Fruit fly (Drosophila melanogaster) whole organism, prepupa: ENCODE results near the gene CG18649.

ENCODE experiments used
- Blimp-1 ChIP-seq: fragments of 200-800 bp; sonication (Bioruptor generic); optimal IDR thresholded peaks from 3 replicates; lab custom pipeline; 2017; ENCODE audit warnings: missing biosample characterization, missing genetic modification characterization, mild to moderate bottlenecking, moderate library complexity, missing genetic modification reagents
- CG10631 ChIP-seq: fragments of 200-800 bp; sonication (Bioruptor generic); optimal IDR thresholded peaks from 2 replicates; lab custom pipeline; 2016; ENCODE audit warnings: missing biosample characterization, missing genetic modification characterization
- CG11294 ChIP-seq: fragments of 200-800 bp; sonication (Bioruptor generic); IDR thresholded peaks from 2 replicates; pipeline ENCODE4 v1.3.6; 2022; ENCODE audit warnings: missing biosample characterization, missing genetic modification characterization
- CG11902 ChIP-seq: fragments of 200-800 bp; sonication (Bioruptor generic); optimal IDR thresholded peaks from 3 replicates; lab custom pipeline; 2016; ENCODE audit warnings: missing biosample characterization, missing genetic modification characterization
- CG15336 ChIP-seq: fragments of 200-800 bp; sonication (Bioruptor generic); IDR thresholded peaks from 2 replicates; pipeline ENCODE4 v1.3.6; 2022; ENCODE audit warnings: missing biosample characterization, missing genetic modification characterization
- CG1621 ChIP-seq: fragments of 200-800 bp; sonication (Bioruptor generic); optimal IDR thresholded peaks from 3 replicates; lab custom pipeline; 2018; ENCODE audit warnings: missing biosample characterization, mild to moderate bottlenecking, missing genetic modification characterization
- CG3032 ChIP-seq: fragments of 200-800 bp; optimal IDR thresholded peaks from 2 replicates; lab custom pipeline; 2019; ENCODE audit warnings: missing biosample characterization, mild to moderate bottlenecking, missing genetic modification characterization, moderate library complexity
- CG32006 ChIP-seq: fragments of 200-800 bp; sonication (Bioruptor generic); optimal IDR thresholded peaks from 3 replicates; lab custom pipeline; 2017; ENCODE audit warnings: missing biosample characterization, mild to moderate bottlenecking, missing genetic modification characterization
- CG34406 ChIP-seq: fragments of 200-800 bp; sonication (Bioruptor generic); optimal IDR thresholded peaks from 3 replicates; lab custom pipeline; 2016; ENCODE audit warnings: missing biosample characterization, missing genetic modification characterization
- CG3919 ChIP-seq: fragments of 200-800 bp; sonication (Bioruptor generic); optimal IDR thresholded peaks from 3 replicates; lab custom pipeline; 2016; ENCODE audit warnings: missing biosample characterization, missing genetic modification characterization
- CG4318 ChIP-seq: fragments of 200-800 bp; sonication (Bioruptor generic); optimal IDR thresholded peaks from 3 replicates; lab custom pipeline; 2017; ENCODE audit warnings: missing biosample characterization, mild to moderate bottlenecking, missing genetic modification characterization
- CG6163 ChIP-seq: fragments of 200-800 bp; sonication (Bioruptor generic); IDR thresholded peaks from 3 replicates; pipeline ENCODE4 v1.3.6; 2022; ENCODE audit warnings: missing biosample characterization, missing genetic modification characterization
- CG6792 ChIP-seq: fragments of 200-800 bp; sonication (Bioruptor generic); optimal IDR thresholded peaks from 3 replicates; lab custom pipeline; 2016; ENCODE audit warnings: missing biosample characterization, missing genetic modification characterization
- CG6808 ChIP-seq: fragments of 200-800 bp; sonication (Bioruptor generic); optimal IDR thresholded peaks from 3 replicates; lab custom pipeline; 2017; ENCODE audit warnings: missing biosample characterization, missing genetic modification characterization, mild to moderate bottlenecking, moderate library complexity, missing genetic modification reagents
- CG6854 ChIP-seq: fragments of 200-800 bp; sonication (Bioruptor generic); optimal IDR thresholded peaks from 2 replicates; lab custom pipeline; 2017; ENCODE audit warnings: missing biosample characterization, mild to moderate bottlenecking, missing genetic modification characterization
- CG7368 ChIP-seq: fragments of 200-800 bp; sonication (Bioruptor generic); optimal IDR thresholded peaks from 3 replicates; lab custom pipeline; 2016; ENCODE audit warnings: missing biosample characterization, missing genetic modification characterization
- CG8119 ChIP-seq: fragments of 200-800 bp; sonication (Bioruptor generic); IDR thresholded peaks from 3 replicates; pipeline ENCODE4 v1.3.6; 2022; ENCODE audit warnings: missing biosample characterization, missing genetic modification characterization
- CG8319 ChIP-seq: fragments of 200-800 bp; sonication (Bioruptor generic); optimal IDR thresholded peaks from 3 replicates; lab custom pipeline; 2016; ENCODE audit warnings: missing biosample characterization, missing genetic modification characterization
- CG8632 ChIP-seq: fragments of 200-800 bp; sonication (Bioruptor generic); optimal IDR thresholded peaks from 3 replicates; lab custom pipeline; 2016; ENCODE audit warnings: missing biosample characterization, missing genetic modification characterization
- Eip75B ChIP-seq: fragments of 200-800 bp; sonication (Bioruptor generic); optimal IDR thresholded peaks from 3 replicates; lab custom pipeline; 2016; ENCODE audit warnings: missing biosample characterization, missing genetic modification characterization
- Eip78C ChIP-seq: fragments of 200-800 bp; sonication (Bioruptor generic); peaks from one replicate; lab custom pipeline; 2016; ENCODE audit warnings: missing biosample characterization, missing genetic modification characterization
- Eip93F ChIP-seq: fragments of 200-800 bp; sonication (Bioruptor generic); optimal IDR thresholded peaks from 2 replicates; lab custom pipeline; 2016; ENCODE audit warnings: missing biosample characterization, mild to moderate bottlenecking, missing genetic modification characterization
- Ets21C ChIP-seq: fragments of 200-800 bp; sonication (Bioruptor generic); optimal IDR thresholded peaks from 3 replicates; lab custom pipeline; 2016; ENCODE audit warnings: missing biosample characterization, missing genetic modification characterization
- Ets96B ChIP-seq: fragments of 200-800 bp; optimal IDR thresholded peaks from 2 replicates; lab custom pipeline; 2019; ENCODE audit warnings: missing biosample characterization, mild to moderate bottlenecking, missing genetic modification characterization, moderate library complexity
- Gug ChIP-seq: fragments of 200-800 bp; sonication (Bioruptor generic); IDR thresholded peaks from 2 replicates; pipeline ENCODE4 v1.3.6; 2022; ENCODE audit warnings: missing biosample characterization, missing genetic modification characterization
- Hr39 ChIP-seq: fragments of 200-800 bp; sonication (Bioruptor generic); optimal IDR thresholded peaks from 2 replicates; lab custom pipeline; 2016; ENCODE audit warnings: missing biosample characterization, missing genetic modification characterization
- Hr4 ChIP-seq: fragments of 200-800 bp; sonication (Bioruptor generic); optimal IDR thresholded peaks from 3 replicates; lab custom pipeline; 2016; ENCODE audit warnings: missing biosample characterization, missing genetic modification characterization
- Lpt ChIP-seq: fragments of 200-800 bp; sonication (Bioruptor generic); optimal IDR thresholded peaks from 3 replicates; lab custom pipeline; 2016; ENCODE audit warnings: missing biosample characterization, missing genetic modification characterization
- Met ChIP-seq: fragments of 200-800 bp; sonication (Bioruptor generic); optimal IDR thresholded peaks from 3 replicates; lab custom pipeline; 2016; ENCODE audit warnings: missing biosample characterization, missing genetic modification characterization
- OdsH ChIP-seq: fragments of 200-800 bp; sonication (Bioruptor generic); optimal IDR thresholded peaks from 3 replicates; lab custom pipeline; 2016; ENCODE audit warnings: missing biosample characterization, missing genetic modification characterization
- Sox102F ChIP-seq: fragments of 200-800 bp; sonication (Bioruptor generic); optimal IDR thresholded peaks from 2 replicates; lab custom pipeline; 2016; ENCODE audit warnings: missing biosample characterization, mild to moderate bottlenecking, missing genetic modification characterization
- Sox15 ChIP-seq: fragments of 200-800 bp; sonication (Bioruptor generic); optimal IDR thresholded peaks from 3 replicates; lab custom pipeline; 2016; ENCODE audit warnings: missing biosample characterization, missing genetic modification characterization
- dac ChIP-seq: fragments of 200-800 bp; sonication (Bioruptor generic); optimal IDR thresholded peaks from 2 replicates; lab custom pipeline; 2017; ENCODE audit warnings: missing biosample characterization, mild to moderate bottlenecking, missing genetic modification characterization
- dsx ChIP-seq: fragments of 200-800 bp; optimal IDR thresholded peaks from 3 replicates; lab custom pipeline; 2019; ENCODE audit warnings: missing biosample characterization, mild to moderate bottlenecking, missing genetic modification characterization, moderate library complexity; ENCODE audit not compliant: poor library complexity, severe bottlenecking
- eg ChIP-seq: fragments of 200-800 bp; sonication (Bioruptor generic); IDR thresholded peaks from 3 replicates; pipeline ENCODE4 v1.3.6; 2022; ENCODE audit warnings: missing biosample characterization, missing genetic modification characterization
- esn ChIP-seq: fragments of 200-800 bp; sonication (Bioruptor generic); optimal IDR thresholded peaks from 2 replicates; lab custom pipeline; 2016; ENCODE audit warnings: missing biosample characterization, mild to moderate bottlenecking, missing genetic modification characterization, moderate library complexity
- fd59A ChIP-seq: fragments of 200-800 bp; sonication (Bioruptor generic); optimal IDR thresholded peaks from 2 replicates; lab custom pipeline; 2017; ENCODE audit warnings: missing biosample characterization, mild to moderate bottlenecking, missing genetic modification characterization, missing genetic modification reagents
- salr ChIP-seq, 2 experiments: fragments of 200-800 bp; sonication (Bioruptor generic); optimal IDR thresholded peaks; 3 replicates each; lab custom pipeline; 2016 to 2018; ENCODE audit warnings: missing biosample characterization in 2 of 2, missing genetic modification characterization in 2 of 2, mild to moderate bottlenecking in 1 of 2
- spab ChIP-seq: fragments of 200-800 bp; sonication (Bioruptor generic); optimal IDR thresholded peaks from 2 replicates; lab custom pipeline; 2017; ENCODE audit warnings: missing biosample characterization, mild to moderate bottlenecking, missing genetic modification characterization, missing genetic modification reagents
- ss ChIP-seq, 2 experiments: fragments of 200-800 bp; sonication (Bioruptor generic); optimal IDR thresholded peaks; 2 replicates in 1 of 2; 3 replicates in 1 of 2; lab custom pipeline; 2017 to 2018; ENCODE audit warnings: mild to moderate bottlenecking in 2 of 2, missing biosample characterization in 2 of 2, missing genetic modification characterization in 2 of 2, moderate library complexity in 1 of 2
- svp ChIP-seq: fragments of 200-800 bp; sonication (Bioruptor generic); peaks from one replicate; lab custom pipeline; 2016; ENCODE audit warnings: missing biosample characterization, missing genetic modification characterization

Gene CG18649

dm6 chr3L:15101639-15102413, 47.9 kb upstream of the CG18649 start (continued):
- TF ChIP-seq CG34406 (peak; percentile 2), CG6808 (GFP tag; lab: Kevin White, UChicago) (peak; percentile 6), ss (GFP tag; optimal IDR thresholded peaks at IDR 0.05; lab: Kevin White, UChicago) (peak in 1 of 2 experiments; percentile 85), CG3032 (tag; lab: Kevin White, UChicago) (no peak), esn (GFP tag; lab: Kevin White, UChicago) (peak; percentile 51), CG6792 (GFP tag; lab: Kevin White, UChicago) (no peak), Sox102F (GFP tag; lab: Kevin White, UChicago) (peak; percentile 56), CG6854 (GFP tag; lab: Kevin White, UChicago) (peak; percentile 100), fd59A (GFP tag; lab: Kevin White, UChicago) (no peak), Met (peak; percentile 42), dsx (peak; percentile 63), Ets21C (peak; percentile 2), Eip78C (GFP tag; lab: Kevin White, UChicago) (peak; percentile 67), CG7368 (no peak), spab (GFP tag; lab: Kevin White, UChicago) (peak; percentile 43), CG1621 (tag; lab: Kevin White, UChicago) (no peak), CG10631 (GFP tag; lab: Kevin White, UChicago) (peak; percentile 13), Gug (GFP tag; lab: Robert Waterston, UW) (no peak)

DNA sequence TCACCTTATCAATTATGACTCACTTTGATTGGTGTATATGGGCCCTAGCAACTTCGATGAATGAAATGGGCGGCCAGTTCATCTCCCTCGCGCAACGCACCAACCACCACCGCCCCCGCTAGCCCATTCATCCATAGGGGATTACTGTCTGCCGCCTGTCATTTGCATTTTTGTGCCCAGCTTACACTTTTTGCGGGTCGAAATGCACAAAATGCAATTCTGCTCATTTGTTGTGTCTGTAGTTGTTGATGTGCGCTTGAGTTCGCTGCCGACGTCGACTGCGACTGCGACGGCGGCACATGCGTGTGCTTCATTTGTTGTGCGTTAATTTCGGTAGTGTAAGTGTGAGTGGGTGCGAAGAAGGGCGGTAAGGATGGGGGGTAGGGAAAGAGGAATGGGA, 47.0 kb upstream of the CG18649 start:
- TF ChIP-seq spab (GFP tag; lab: Kevin White, UChicago): no peak
- peak; percentile 33 for TF ChIP-seq Eip78C (GFP tag; lab: Kevin White, UChicago)
- TF ChIP-seq CG1621 (tag; lab: Kevin White, UChicago): no peak

dm6 chr3L:15099541-15099940, 45.6 kb upstream of the CG18649 start:
- TF ChIP-seq Eip78C (GFP tag; lab: Kevin White, UChicago) (peak; percentile 38), CG3919 (GFP tag; lab: Kevin White, UChicago) (no peak), svp (GFP tag; lab: Kevin White, UChicago) (peak; percentile 88), CG32006 (GFP tag; lab: Kevin White, UChicago) (peak; percentile 23), CG11294 (no peak), CG3032 (tag; lab: Kevin White, UChicago) (no peak)

dm6 chr3L:15098659-15099512, 45.0 kb upstream of the CG18649 start:
- TF ChIP-seq CG8119 (GFP tag; lab: Robert Waterston, UW): peak; percentile 96
- peak; percentile 95 for TF ChIP-seq CG15336 (GFP tag; lab: Robert Waterston, UW)
- peak; percentile 81 for TF ChIP-seq Eip75B (GFP tag; lab: Kevin White, UChicago)
- no peak for TF ChIP-seq CG11902
- TF ChIP-seq dac: peak; percentile 35
- TF ChIP-seq CG3032 (tag; lab: Kevin White, UChicago): peak; percentile 88
- peak; percentile 76 for TF ChIP-seq CG8632 (GFP tag; lab: Kevin White, UChicago)
- peak; percentile 67 for TF ChIP-seq CG11294
- peak; percentile 70 for TF ChIP-seq OdsH (GFP tag; lab: Kevin White, UChicago)
- TF ChIP-seq Ets96B: peak; percentile 74
- TF ChIP-seq salr (GFP tag; optimal IDR thresholded peaks at IDR 0.05; lab: Kevin White, UChicago): peak in 1 of 2 experiments; percentile 84
- peak; percentile 94 for TF ChIP-seq eg (GFP tag; lab: Robert Waterston, UW)
- no peak for TF ChIP-seq Sox15 (GFP tag; lab: Kevin White, UChicago)
- TF ChIP-seq Gug (GFP tag; lab: Robert Waterston, UW): peak; percentile 90
- peak; percentile 94 for TF ChIP-seq Blimp-1
- no peak for TF ChIP-seq Eip93F (GFP tag; lab: Kevin White, UChicago)
- peak; percentile 23 to 51 for TF ChIP-seq ss (GFP tag; optimal IDR thresholded peaks at IDR 0.05; lab: Kevin White, UChicago)
- peak; percentile 72 for TF ChIP-seq CG6808 (GFP tag; lab: Kevin White, UChicago)
- TF ChIP-seq CG4318 (GFP tag; lab: Kevin White, UChicago): peak; percentile 74
- peak; percentile 90 for TF ChIP-seq Lpt
- TF ChIP-seq CG8319 (GFP tag; lab: Kevin White, UChicago): peak; percentile 62
- no peak for TF ChIP-seq Hr39 (GFP tag; lab: Kevin White, UChicago)
- TF ChIP-seq CG6163 (GFP tag; lab: Robert Waterston, UW): no peak; the same call in 1 of the 3 replicates
- TF ChIP-seq Hr4: peak; percentile 43
- TF ChIP-seq spab (GFP tag; lab: Kevin White, UChicago): peak; percentile 77
- TF ChIP-seq svp (GFP tag; lab: Kevin White, UChicago): peak; percentile 70
- TF ChIP-seq Ets21C: no peak
- peak; percentile 86 for TF ChIP-seq CG3919 (GFP tag; lab: Kevin White, UChicago)
